Fruit fly (Drosophila melanogaster) Kc167 (cell line): ENCODE data around the gene CG11726.

Experiments
- Myc ChIP-seq: fragments of >200 bp; optimal IDR thresholded peaks from 2 replicates; lab custom pipeline; 2017; ENCODE audit warnings: missing external identifiers
- h ChIP-seq: fragments of >200 bp; optimal IDR thresholded peaks from 3 replicates; lab custom pipeline; 2018; ENCODE audit warnings: missing external identifiers
- insv ChIP-seq: fragments of >200 bp; optimal IDR thresholded peaks from 3 replicates; lab custom pipeline; 2018; ENCODE audit warnings: missing external identifiers
- psq ChIP-seq: fragments of >200 bp; optimal IDR thresholded peaks from 2 replicates; lab custom pipeline; 2017; ENCODE audit warnings: missing external identifiers
- ttk ChIP-seq: sonication (Bioruptor generic); optimal IDR thresholded peaks from 2 replicates; lab custom pipeline; 2017; ENCODE audit warnings: missing external identifiers

DNA sequence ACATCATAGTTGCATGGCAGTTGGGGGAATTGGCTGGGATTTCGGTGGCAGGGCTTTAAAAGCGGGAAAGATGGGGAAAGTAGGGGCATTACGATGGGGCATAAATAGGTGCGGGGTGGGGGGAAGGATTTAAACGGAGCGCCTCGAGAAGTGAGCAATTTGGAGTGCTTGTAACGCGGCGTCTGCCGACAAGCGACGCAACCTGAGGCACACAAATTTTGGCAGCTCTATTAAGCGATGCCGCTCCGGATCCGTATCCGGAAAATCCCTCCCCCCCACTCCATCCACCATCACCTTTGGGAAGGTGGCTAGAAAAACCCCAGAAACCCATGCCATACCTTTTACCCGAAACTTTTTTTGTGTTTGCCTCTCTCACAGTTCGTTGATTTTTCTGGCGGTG lies 34.9 kb upstream of the CG11726 start:
- no peak for TF ChIP-seq insv
- no peak for TF ChIP-seq ttk (lab: Kevin White, UChicago)
- no peak for TF ChIP-seq psq (lab: Kevin White, UChicago)
- TF ChIP-seq Myc = no peak
- TF ChIP-seq h = no peak
